Fruit fly (Drosophila melanogaster) whole organism, embryonic: ENCODE measurements around the gene CG15142.

Experiments
- CG10431 ChIP-seq: fragments of 200-800 bp; sonication (Bioruptor generic); optimal IDR thresholded peaks from 3 replicates; lab custom pipeline; 2018; ENCODE audit warnings: missing biosample characterization, mild to moderate bottlenecking, missing genetic modification characterization
- CG16813 ChIP-seq: fragments of 200-800 bp; sonication (Bioruptor generic); IDR thresholded peaks from 3 replicates; pipeline ENCODE4 v1.3.6; 2022; ENCODE audit warnings: missing biosample characterization, missing genetic modification characterization; ENCODE audit not compliant: partially characterized antibody
- CG16863 ChIP-seq: fragments of 200-800 bp; sonication (Bioruptor generic); optimal IDR thresholded peaks from 3 replicates; lab custom pipeline; 2016; ENCODE audit warnings: missing biosample characterization, missing genetic modification characterization
- CG42726 ChIP-seq: fragments of 200-800 bp; sonication (Bioruptor generic); IDR thresholded peaks from 2 replicates; pipeline ENCODE4 v1.3.6; 2022; ENCODE audit warnings: missing biosample characterization, missing genetic modification characterization; ENCODE audit not compliant: partially characterized antibody
- CG4404 ChIP-seq: fragments of 200-800 bp; sonication (Bioruptor generic); IDR thresholded peaks from 2 replicates; pipeline ENCODE4 v1.3.6; 2022; ENCODE audit warnings: missing biosample characterization, missing genetic modification characterization
- CG9727 ChIP-seq: fragments of 200-800 bp; sonication (Bioruptor generic); optimal IDR thresholded peaks from 3 replicates; lab custom pipeline; 2017; ENCODE audit warnings: missing biosample characterization, mild to moderate bottlenecking, missing genetic modification characterization
- D ChIP-seq, 2 experiments: fragments of 200-800 bp in 1 of 2; fragments of >200 bp in 1 of 2; sonication (Bioruptor generic) in 1 of 2; optimal IDR thresholded peaks; 2 replicates in 1 of 2; 3 replicates in 1 of 2; lab custom pipeline; 2017; ENCODE audit warnings: mild to moderate bottlenecking in 1 of 2, missing biosample characterization in 1 of 2, missing genetic modification characterization in 1 of 2, missing genetic modification reagents in 1 of 2
- Hsf ChIP-seq: fragments of 200-800 bp; sonication (Bioruptor generic); optimal IDR thresholded peaks from 3 replicates; lab custom pipeline; 2016; ENCODE audit warnings: missing biosample characterization, missing genetic modification characterization
- Lpt ChIP-seq: fragments of >200 bp; optimal IDR thresholded peaks from 2 replicates; lab custom pipeline; 2018; ENCODE audit warnings: missing biosample characterization, missing genetic modification characterization
- Rx ChIP-seq: fragments of 200-800 bp; sonication (Bioruptor generic); IDR thresholded peaks from 2 replicates; pipeline ENCODE4 v1.3.6; 2022; ENCODE audit warnings: missing biosample characterization, missing genetic modification characterization
- ato ChIP-seq: fragments of 200-800 bp; sonication (Bioruptor generic); IDR thresholded peaks from 2 replicates; pipeline ENCODE4 v1.3.6; 2022; ENCODE audit warnings: missing biosample characterization, missing genetic modification characterization; ENCODE audit not compliant: partially characterized antibody
- gce ChIP-seq: fragments of 200-800 bp; sonication (Bioruptor generic); IDR thresholded peaks from 3 replicates; pipeline ENCODE4 v1.3.6; 2022; ENCODE audit warnings: missing biosample characterization, missing genetic modification characterization
- kah ChIP-seq: fragments of 200-800 bp; sonication (Bioruptor generic); optimal IDR thresholded peaks from 2 replicates; lab custom pipeline; 2018; ENCODE audit warnings: missing biosample characterization, mild to moderate bottlenecking, missing genetic modification characterization

- TF ChIP-seq Lpt (GFP tag; lab: Kevin White, UChicago): no peak
- no peak for TF ChIP-seq ato
- TF ChIP-seq CG9727: no peak
- TF ChIP-seq kah (GFP tag; lab: Kevin White, UChicago): no peak
- TF ChIP-seq CG16863 (GFP tag; lab: Kevin White, UChicago): no peak
- TF ChIP-seq Rx (GFP tag; lab: Robert Waterston, UW): no peak
- TF ChIP-seq Hsf (GFP tag; lab: Kevin White, UChicago): no peak
- no peak for TF ChIP-seq gce (GFP tag; lab: Robert Waterston, UW)
- TF ChIP-seq CG42726 (GFP tag; lab: Robert Waterston, UW): no peak
- no peak for TF ChIP-seq D (optimal IDR thresholded peaks at IDR 0.05; lab: Kevin White, UChicago)
- TF ChIP-seq D (GFP tag; optimal IDR thresholded peaks at IDR 0.05; lab: Kevin White, UChicago): no peak
- no peak for TF ChIP-seq CG10431 (GFP tag; lab: Kevin White, UChicago)
- TF ChIP-seq CG16813: no peak
- no peak for TF ChIP-seq CG4404
Observed at dm6 chr2L:17485457-17485856, 13.2 kb downstream of the CG15142 start, which contains the start of the genes CG43221 and CG43645.
